Worm (Caenorhabditis elegans) whole organism, L4 larva: Measurements from ENCODE around the gene R04B5.5.

ENCODE experiments used
- T26A8.4 ChIP-seq: fragments of 200-800 bp; sonication (Bioruptor generic); IDR thresholded peaks from 2 replicates; pipeline ENCODE4 v1.3.6; 2022; ENCODE audit warnings: missing genetic modification characterization, missing compliant biosample characterization
- ZK546.5 ChIP-seq, 2 experiments: sonication (generic microtip); optimal IDR thresholded peaks; 2 replicates each; lab custom pipeline; 2017; ENCODE audit warnings: missing biosample characterization in 2 of 2, missing genetic modification characterization in 2 of 2
- ceh-62 ChIP-seq: sonication (generic microtip); optimal IDR thresholded peaks from 2 replicates; lab custom pipeline; 2017; ENCODE audit warnings: missing biosample characterization, missing genetic modification characterization
- jun-1 ChIP-seq: fragments of 150-350 bp; optimal IDR thresholded peaks from 2 replicates; lab custom pipeline; 2014; ENCODE audit warnings: missing biosample characterization, missing genetic modification reagents, missing genetic modification characterization
- nhr-11 ChIP-seq: fragments of 150-350 bp; optimal IDR thresholded peaks from 2 replicates; lab custom pipeline; 2014; ENCODE audit warnings: missing biosample characterization, missing genetic modification characterization
- nhr-42 ChIP-seq: fragments of 200-800 bp; sonication (Bioruptor generic); IDR thresholded peaks from 2 replicates; pipeline ENCODE4 v1.3.6; 2022; ENCODE audit warnings: missing genetic modification characterization, missing compliant biosample characterization
- nhr-77 ChIP-seq: fragments of 150-350 bp; optimal IDR thresholded peaks from 2 replicates; lab custom pipeline; 2014; ENCODE audit warnings: missing biosample characterization, missing genetic modification characterization
- zip-11 ChIP-seq: fragments of 200-800 bp; sonication (Bioruptor generic); IDR thresholded peaks from 2 replicates; pipeline ENCODE4 v1.3.6; 2022; ENCODE audit warnings: missing genetic modification characterization, missing compliant biosample characterization
- ztf-11 ChIP-seq: fragments of 150-350 bp; optimal IDR thresholded peaks from 2 replicates; lab custom pipeline; 2014; ENCODE audit warnings: missing biosample characterization, missing genetic modification characterization

DNA sequence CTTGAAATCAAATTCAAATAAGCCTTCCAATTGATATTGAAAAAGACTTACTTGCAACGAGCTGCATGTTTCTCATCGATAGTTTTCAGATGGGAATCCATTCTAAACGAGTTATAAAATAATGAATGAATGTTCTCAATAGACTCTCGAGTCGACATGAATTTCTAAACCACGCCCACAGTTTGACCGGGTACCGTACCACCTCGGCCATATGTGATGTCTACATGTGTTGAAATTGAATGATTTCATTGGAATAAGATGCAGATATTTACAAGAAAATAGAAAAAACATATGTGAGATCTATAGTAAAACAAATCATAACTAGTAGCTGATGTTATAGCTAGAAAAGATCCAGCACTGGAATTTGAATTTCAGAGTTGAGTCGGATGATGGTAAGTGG, 3.2 kb downstream of the R04B5.5 start, which contains the start of gene R04B5.7:
- no peak for TF ChIP-seq nhr-77 (tag; lab: Kevin White, UChicago)
- no peak for TF ChIP-seq zip-11 (GFP tag; lab: Robert Waterston, UW)
- TF ChIP-seq jun-1 (tag; lab: Kevin White, UChicago), result no peak
- TF ChIP-seq ZK546.5 (tag; optimal IDR thresholded peaks at IDR 0.05; lab: Kevin White, UChicago), result no peak
- TF ChIP-seq nhr-11 (tag; lab: Kevin White, UChicago), result no peak
- TF ChIP-seq T26A8.4 (GFP tag; lab: Robert Waterston, UW), result no peak
- no peak for TF ChIP-seq ceh-62
- TF ChIP-seq ztf-11 (tag; lab: Kevin White, UChicago), result no peak
- TF ChIP-seq nhr-42, result no peak
